Worm (Caenorhabditis elegans) whole organism, L4/young adult: ENCODE results near the gene F38B7.10.

ENCODE experiments used
- dao-5 ChIP-seq: sonication (generic microtip); optimal IDR thresholded peaks from 2 replicates; lab custom pipeline; 2016; ENCODE audit warnings: missing genotype, missing genetic modification characterization, moderate library complexity, missing compliant biosample characterization
- him-1 ChIP-seq: sonication (generic microtip); optimal IDR thresholded peaks from 2 replicates; lab custom pipeline; 2016; ENCODE audit warnings: missing genotype, missing genetic modification reagents, missing genetic modification characterization, missing compliant biosample characterization

DNA sequence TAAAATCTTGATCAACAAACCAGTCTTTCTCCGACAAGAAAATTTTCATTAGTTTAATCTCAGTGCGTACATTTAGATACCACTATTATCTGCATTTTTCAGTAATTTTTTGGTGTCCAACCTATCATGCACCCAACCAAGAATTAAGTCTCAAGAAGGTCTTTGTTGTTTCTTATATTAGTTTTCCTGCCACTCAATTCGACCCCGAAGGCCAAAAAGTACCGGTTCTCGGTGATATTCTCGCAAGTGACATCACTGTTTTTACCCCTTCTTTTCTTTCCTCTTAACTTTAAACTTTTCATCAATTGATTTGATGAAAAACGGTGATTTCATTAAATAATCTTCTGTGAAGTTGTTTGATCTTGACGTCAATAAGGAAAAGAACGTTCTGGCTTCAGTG is 1.8 kb upstream of the F38B7.10 start, which contains the start of gene F38B7.2:
- TF ChIP-seq him-1 (tag; lab: Kevin White, UChicago) (no peak), dao-5 (tag; lab: Kevin White, UChicago) (no peak)
